Worm (Caenorhabditis elegans) whole organism, young adult: ENCODE results near the gene hot-9.

ENCODE experiments used
- F37B4.10 ChIP-seq: fragments of 200-800 bp; sonication (Bioruptor generic); IDR thresholded peaks from 2 replicates; pipeline ENCODE4 v1.3.6; 2022; ENCODE audit warnings: missing genetic modification characterization, missing compliant biosample characterization
- F55B11.4 ChIP-seq: sonication (generic microtip); optimal IDR thresholded peaks from 2 replicates; lab custom pipeline; 2016; ENCODE audit warnings: missing compliant biosample characterization, missing genetic modification characterization, borderline replicate concordance; ENCODE audit not compliant: insufficient read depth
- attf-6 ChIP-seq: fragments of 200-800 bp; sonication (Bioruptor generic); IDR thresholded peaks from 2 replicates; pipeline ENCODE4 v1.3.6; 2022; ENCODE audit warnings: missing genetic modification reagents, missing genetic modification characterization, missing compliant biosample characterization
- ceh-100 ChIP-seq: fragments of 200-800 bp; sonication (Bioruptor generic); IDR thresholded peaks from 2 replicates; pipeline ENCODE4 v1.3.6; 2022; ENCODE audit warnings: missing genetic modification reagents, missing genetic modification characterization, missing compliant biosample characterization
- nfya-2 ChIP-seq: fragments of 200-800 bp; sonication (Bioruptor generic); IDR thresholded peaks from 2 replicates; pipeline ENCODE4 v1.3.6; 2022; ENCODE audit warnings: missing genetic modification reagents, missing genetic modification characterization, missing compliant biosample characterization
- nhr-27 ChIP-seq: fragments of 200-800 bp; sonication (Bioruptor generic); optimal IDR thresholded peaks from 2 replicates; lab custom pipeline; 2018; ENCODE audit warnings: mild to moderate bottlenecking, missing genetic modification characterization, moderate library complexity, missing compliant biosample characterization
- snpc-3.4 ChIP-seq: sonication (generic microtip); optimal IDR thresholded peaks from 2 replicates; lab custom pipeline; 2017; ENCODE audit warnings: missing genetic modification characterization, mild to moderate bottlenecking, missing compliant biosample characterization, antibody characterized with exemption, moderate library complexity, missing genotype, missing genetic modification reagents
- sptf-2 ChIP-seq: fragments of 200-800 bp; sonication (Bioruptor generic); optimal IDR thresholded peaks from 2 replicates; lab custom pipeline; 2018; ENCODE audit warnings: mild to moderate bottlenecking, missing genetic modification characterization, missing compliant biosample characterization

ce11 chrIV:4995842-4996241, 49.4 kb downstream of the hot-9 start, which contains the start of gene ssq-2:
- no peak for TF ChIP-seq snpc-3.4
- no peak for TF ChIP-seq attf-6 (GFP tag; lab: Robert Waterston, UW)
- no peak for TF ChIP-seq F37B4.10 (GFP tag; lab: Robert Waterston, UW)
- no peak for TF ChIP-seq F55B11.4
- TF ChIP-seq sptf-2 = no peak
- TF ChIP-seq nfya-2 (GFP tag; lab: Robert Waterston, UW) = no peak
- TF ChIP-seq ceh-100 (GFP tag; lab: Robert Waterston, UW) = no peak
- no peak for TF ChIP-seq nhr-27 (tag; lab: Kevin White, UChicago)
